Fruit fly (Drosophila melanogaster) whole organism, embryonic: Measurements from ENCODE around the gene CG43915.

Source experiments
- Blimp-1 ChIP-seq: fragments of 200-800 bp; sonication (Bioruptor generic); optimal IDR thresholded peaks from 3 replicates; lab custom pipeline; 2018; ENCODE audit warnings: missing biosample characterization, missing genetic modification characterization, mild to moderate bottlenecking, moderate library complexity, missing genetic modification reagents
- CG10267 ChIP-seq: fragments of 200-800 bp; sonication (Bioruptor generic); optimal IDR thresholded peaks from 2 replicates; lab custom pipeline; 2018; ENCODE audit warnings: missing biosample characterization, mild to moderate bottlenecking, missing genetic modification characterization, moderate library complexity
- CG10979 ChIP-seq: fragments of 200-800 bp; sonication (Bioruptor generic); optimal IDR thresholded peaks from 2 replicates; lab custom pipeline; 2018; ENCODE audit warnings: missing biosample characterization, mild to moderate bottlenecking, missing genetic modification characterization, moderate library complexity
- CG11456 ChIP-seq: fragments of 200-800 bp; sonication (Bioruptor generic); IDR thresholded peaks from 3 replicates; pipeline ENCODE4 v1.3.6; 2022; ENCODE audit warnings: missing biosample characterization, missing genetic modification characterization
- CG12236 ChIP-seq: fragments of 200-800 bp; sonication (Bioruptor generic); optimal IDR thresholded peaks from 2 replicates; lab custom pipeline; 2016; ENCODE audit warnings: missing biosample characterization, missing genetic modification characterization
- CG14441 ChIP-seq: fragments of 200-800 bp; sonication (Bioruptor generic); IDR thresholded peaks from 2 replicates; pipeline ENCODE4 v1.3.6; 2022; ENCODE audit warnings: missing biosample characterization, missing genetic modification characterization
- CG14710 ChIP-seq: fragments of 200-800 bp; sonication (Bioruptor generic); optimal IDR thresholded peaks from 3 replicates; lab custom pipeline; 2019; ENCODE audit warnings: missing biosample characterization, mild to moderate bottlenecking, missing genetic modification characterization, moderate library complexity
- CG1602 ChIP-seq: fragments of 200-800 bp; sonication (Bioruptor generic); optimal IDR thresholded peaks from 3 replicates; lab custom pipeline; 2016; ENCODE audit warnings: missing biosample characterization, missing genetic modification characterization
- CG17361 ChIP-seq: fragments of 200-800 bp; sonication (Bioruptor generic); IDR thresholded peaks from 3 replicates; pipeline ENCODE4 v1.3.6; 2022; ENCODE audit warnings: missing biosample characterization, missing genetic modification characterization
- CG2678 ChIP-seq: fragments of 200-800 bp; sonication (Bioruptor generic); optimal IDR thresholded peaks from 3 replicates; lab custom pipeline; 2019; ENCODE audit warnings: missing biosample characterization, mild to moderate bottlenecking, missing genetic modification characterization, moderate library complexity
- CG31441 ChIP-seq: fragments of 200-800 bp; sonication (Bioruptor generic); IDR thresholded peaks from 2 replicates; pipeline ENCODE4 v1.3.6; 2022; ENCODE audit warnings: missing biosample characterization, missing genetic modification characterization
- CG3163 ChIP-seq: fragments of 200-800 bp; sonication (Bioruptor generic); optimal IDR thresholded peaks from 3 replicates; lab custom pipeline; 2016; ENCODE audit warnings: missing biosample characterization, missing genetic modification characterization
- CG32767 ChIP-seq: fragments of 200-800 bp; sonication (Bioruptor generic); IDR thresholded peaks from 2 replicates; pipeline ENCODE4 v1.3.6; 2022; ENCODE audit warnings: missing biosample characterization, missing genetic modification characterization
- CG34376 ChIP-seq: fragments of 200-800 bp; sonication (Bioruptor generic); optimal IDR thresholded peaks from 2 replicates; lab custom pipeline; 2018; ENCODE audit warnings: missing biosample characterization, mild to moderate bottlenecking, missing genetic modification characterization
- CG43689 ChIP-seq: fragments of 200-800 bp; sonication (Bioruptor generic); IDR thresholded peaks from 2 replicates; pipeline ENCODE4 v1.3.6; 2022; ENCODE audit warnings: missing biosample characterization, missing genetic modification characterization
- CG6654 ChIP-seq: fragments of 200-800 bp; sonication (Bioruptor generic); optimal IDR thresholded peaks from 2 replicates; lab custom pipeline; 2017; ENCODE audit warnings: missing biosample characterization, mild to moderate bottlenecking, missing genetic modification characterization
- CG6791 ChIP-seq: fragments of 200-800 bp; sonication (Bioruptor generic); IDR thresholded peaks from 3 replicates; pipeline ENCODE4 v1.3.6; 2022; ENCODE audit warnings: missing biosample characterization, missing genetic modification characterization; ENCODE audit not compliant: partially characterized antibody
- CG7839 ChIP-seq: fragments of 200-800 bp; sonication (Bioruptor generic); optimal IDR thresholded peaks from 3 replicates; lab custom pipeline; 2018; ENCODE audit warnings: missing biosample characterization, mild to moderate bottlenecking, missing genetic modification characterization, moderate library complexity
- CG8388 ChIP-seq: fragments of 200-800 bp; sonication (Bioruptor generic); optimal IDR thresholded peaks from 2 replicates; lab custom pipeline; 2019; ENCODE audit warnings: missing biosample characterization, mild to moderate bottlenecking, missing genetic modification characterization, moderate library complexity
- CG8765 ChIP-seq: fragments of 200-800 bp; sonication (Bioruptor generic); IDR thresholded peaks from 2 replicates; pipeline ENCODE4 v1.3.6; 2022; ENCODE audit warnings: missing biosample characterization, missing genetic modification characterization
- CG8924 ChIP-seq: fragments of 200-800 bp; optimal IDR thresholded peaks from 3 replicates; lab custom pipeline; 2019; ENCODE audit warnings: missing biosample characterization, mild to moderate bottlenecking, missing genetic modification characterization, moderate library complexity
- CG9727 ChIP-seq: fragments of 200-800 bp; sonication (Bioruptor generic); optimal IDR thresholded peaks from 3 replicates; lab custom pipeline; 2017; ENCODE audit warnings: missing biosample characterization, mild to moderate bottlenecking, missing genetic modification characterization
- CG9876 ChIP-seq: fragments of 200-800 bp; sonication (Bioruptor generic); optimal IDR thresholded peaks from 2 replicates; lab custom pipeline; 2016; ENCODE audit warnings: missing biosample characterization, missing genetic modification characterization
- Dbx ChIP-seq: fragments of 200-800 bp; sonication (Bioruptor generic); IDR thresholded peaks from 3 replicates; pipeline ENCODE4 v1.3.6; 2022; ENCODE audit warnings: missing biosample characterization, missing genetic modification characterization
- Dfd ChIP-seq, 2 experiments: fragments of >200 bp; optimal IDR thresholded peaks; 2 replicates each; lab custom pipeline; 2017; ENCODE audit warnings: missing biosample characterization in 2 of 2, missing genetic modification characterization in 2 of 2
- Dp ChIP-seq: fragments of 200-800 bp; sonication (Bioruptor generic); optimal IDR thresholded peaks from 2 replicates; lab custom pipeline; 2018; ENCODE audit warnings: missing biosample characterization, mild to moderate bottlenecking, missing genetic modification characterization, moderate library complexity
- Med ChIP-seq: fragments of 200-800 bp; sonication (Bioruptor generic); peaks from one replicate; lab custom pipeline; 2016; ENCODE audit warnings: missing biosample characterization, missing genetic modification characterization, mild to moderate bottlenecking, inconsistent platforms, moderate library complexity
- NFAT ChIP-seq: fragments of 200-800 bp; sonication (Bioruptor generic); IDR thresholded peaks from 2 replicates; pipeline ENCODE4 v1.3.6; 2022; ENCODE audit warnings: missing biosample characterization, missing genetic modification characterization
- NK7.1 ChIP-seq: fragments of 200-800 bp; sonication (Bioruptor generic); optimal IDR thresholded peaks from 3 replicates; lab custom pipeline; 2016; ENCODE audit warnings: missing biosample characterization, missing genetic modification characterization
- Neu2 ChIP-seq: fragments of 200-800 bp; sonication (Bioruptor generic); optimal IDR thresholded peaks from 3 replicates; lab custom pipeline; 2016; ENCODE audit warnings: missing biosample characterization, missing genetic modification characterization, borderline replicate concordance
- Pdp1 ChIP-seq, 2 experiments: fragments of 200-800 bp; sonication (Bioruptor generic); optimal IDR thresholded peaks; 3 replicates each; lab custom pipeline; 2016; ENCODE audit warnings: missing biosample characterization in 2 of 2, missing genetic modification characterization in 2 of 2, mild to moderate bottlenecking in 1 of 2, moderate library complexity in 1 of 2
- Ptx1 ChIP-seq: fragments of 200-800 bp; sonication (Bioruptor generic); IDR thresholded peaks from 2 replicates; pipeline ENCODE4 v1.3.6; 2022; ENCODE audit warnings: missing biosample characterization, missing genetic modification characterization
- ac ChIP-seq: fragments of 200-800 bp; sonication (Bioruptor generic); optimal IDR thresholded peaks from 3 replicates; lab custom pipeline; 2017; ENCODE audit warnings: missing biosample characterization, mild to moderate bottlenecking, missing genetic modification characterization
- ash1 ChIP-seq: fragments of 200-800 bp; sonication (Bioruptor generic); optimal IDR thresholded peaks from 2 replicates; lab custom pipeline; 2018; ENCODE audit warnings: missing biosample characterization, mild to moderate bottlenecking, missing genetic modification characterization
- chif ChIP-seq, 2 experiments: fragments of 200-800 bp; sonication (Bioruptor generic); optimal IDR thresholded peaks; 3 replicates each; lab custom pipeline; 2016; ENCODE audit warnings: missing biosample characterization in 2 of 2, missing genetic modification characterization in 2 of 2
- crol ChIP-seq: fragments of 200-800 bp; sonication (Bioruptor generic); IDR thresholded peaks from 2 replicates; pipeline ENCODE4 v1.3.6; 2022; ENCODE audit warnings: missing biosample characterization, missing genetic modification characterization
- dmrt11E ChIP-seq: fragments of 200-800 bp; sonication (Bioruptor generic); optimal IDR thresholded peaks from 3 replicates; lab custom pipeline; 2018; ENCODE audit warnings: missing biosample characterization, mild to moderate bottlenecking, missing genetic modification characterization, moderate library complexity
- emc ChIP-seq: fragments of 200-800 bp; sonication (Bioruptor generic); optimal IDR thresholded peaks from 2 replicates; lab custom pipeline; 2016; ENCODE audit warnings: missing biosample characterization, missing genetic modification characterization
- eyg ChIP-seq: fragments of 200-800 bp; sonication (Bioruptor generic); optimal IDR thresholded peaks from 3 replicates; lab custom pipeline; 2016; ENCODE audit warnings: missing biosample characterization, missing genetic modification characterization
- grau ChIP-seq: fragments of 200-800 bp; optimal IDR thresholded peaks from 3 replicates; lab custom pipeline; 2019; ENCODE audit warnings: missing biosample characterization, mild to moderate bottlenecking, missing genetic modification characterization, moderate library complexity
- lilli ChIP-seq: fragments of 200-800 bp; sonication (Bioruptor generic); optimal IDR thresholded peaks from 3 replicates; lab custom pipeline; 2016; ENCODE audit warnings: missing biosample characterization, missing genetic modification characterization
- lola ChIP-seq, 3 experiments: fragments of >200 bp in 2 of 3; fragments of 200-800 bp in 1 of 3; sonication (Bioruptor generic) in 1 of 3; optimal IDR thresholded peaks; 2 replicates each; lab custom pipeline; 2017 to 2019; ENCODE audit warnings: missing biosample characterization in 3 of 3, missing genetic modification characterization in 3 of 3, mild to moderate bottlenecking in 1 of 3, moderate library complexity in 1 of 3
- mld ChIP-seq: fragments of 200-800 bp; sonication (Bioruptor generic); IDR thresholded peaks from 3 replicates; pipeline ENCODE4 v1.3.6; 2022; ENCODE audit warnings: missing biosample characterization, missing genetic modification characterization; ENCODE audit not compliant: partially characterized antibody
- pita ChIP-seq: fragments of 200-800 bp; sonication (Bioruptor generic); optimal IDR thresholded peaks from 2 replicates; lab custom pipeline; 2017; ENCODE audit warnings: missing biosample characterization, mild to moderate bottlenecking, missing genetic modification characterization
- ro ChIP-seq: fragments of 200-800 bp; sonication (Bioruptor generic); IDR thresholded peaks from 2 replicates; pipeline ENCODE4 v1.3.6; 2022; ENCODE audit warnings: missing biosample characterization, missing genetic modification characterization
- salm ChIP-seq: fragments of 200-800 bp; sonication (Bioruptor generic); optimal IDR thresholded peaks from 2 replicates; lab custom pipeline; 2018; ENCODE audit warnings: missing biosample characterization, mild to moderate bottlenecking, missing genetic modification characterization
- sens ChIP-seq: fragments of 200-800 bp; sonication (Bioruptor generic); peaks from one replicate; lab custom pipeline; 2016; ENCODE audit warnings: missing biosample characterization, missing genetic modification characterization
- tap ChIP-seq: fragments of 200-800 bp; optimal IDR thresholded peaks from 3 replicates; lab custom pipeline; 2019; ENCODE audit warnings: missing biosample characterization, mild to moderate bottlenecking, missing genetic modification characterization, moderate library complexity
- unc-4 ChIP-seq: fragments of 200-800 bp; sonication (Bioruptor generic); IDR thresholded peaks from 2 replicates; pipeline ENCODE4 v1.3.6; 2022; ENCODE audit warnings: missing biosample characterization, missing genetic modification characterization; ENCODE audit not compliant: partially characterized antibody

Gene CG43915

DNA sequence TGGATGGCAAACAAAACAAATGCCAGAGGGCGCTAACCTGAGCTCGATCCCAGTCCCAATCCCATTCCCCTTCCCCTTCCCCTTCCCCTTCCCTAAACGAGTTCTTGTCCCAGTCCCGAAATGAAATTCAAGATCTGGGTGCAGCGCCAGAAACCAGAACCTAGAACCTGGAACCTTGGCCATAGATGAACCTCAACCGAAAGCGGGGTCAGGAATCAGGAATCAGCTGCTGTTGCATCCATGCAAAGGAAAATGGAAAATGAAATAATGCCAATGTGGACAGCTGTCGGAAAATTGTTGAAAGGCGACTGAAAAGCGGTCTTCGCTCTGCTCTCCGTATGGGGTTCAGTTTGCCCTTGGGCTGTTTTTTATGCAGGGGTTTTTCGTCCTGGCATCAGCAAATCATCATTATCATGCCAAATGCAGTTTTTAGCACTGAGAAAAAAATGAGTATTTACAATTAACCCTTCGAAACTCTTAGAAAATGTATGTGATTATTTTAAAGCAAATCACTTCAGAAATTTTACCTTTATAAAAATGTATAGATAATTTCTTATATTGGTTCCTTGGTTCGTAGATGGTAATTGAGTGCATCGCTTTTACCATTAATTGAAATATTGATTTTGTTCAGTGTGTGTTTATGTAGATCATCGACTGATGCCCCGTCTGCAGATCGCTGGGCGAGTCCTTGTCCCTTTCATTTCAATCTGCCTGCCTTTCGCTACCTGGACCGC lies 5.1 kb downstream of the CG43915 start (continued):
- TF ChIP-seq CG8388 (GFP tag; lab: Kevin White, UChicago) (peak; percentile 33), CG2678 (tag; lab: Kevin White, UChicago) (peak; percentile 11), salm (tag; lab: Kevin White, UChicago) (no peak), CG34376 (no peak), lola (GFP tag; optimal IDR thresholded peaks at IDR 0.05; lab: Kevin White, UChicago) (peak in 1 of 3 experiments; percentile 80), CG10267 (tag; lab: Kevin White, UChicago) (peak; percentile 64), Blimp-1 (GFP tag; lab: Kevin White, UChicago) (peak; percentile 40), ash1 (GFP tag; lab: Kevin White, UChicago) (no peak), CG31441 (GFP tag; lab: Robert Waterston, UW) (peak; percentile 56; the same call in 1 of the 2 replicates), ac (peak; percentile 40), CG12236 (GFP tag; lab: Kevin White, UChicago) (no peak), CG32767 (GFP tag; lab: Robert Waterston, UW) (no peak), crol (GFP tag; lab: Robert Waterston, UW) (peak; percentile 71), mld (GFP tag; lab: Robert Waterston, UW) (no peak), CG11456 (GFP tag; lab: Robert Waterston, UW) (no peak), unc-4 (no peak), dmrt11E (tag; lab: Kevin White, UChicago) (peak; percentile 90), Pdp1 (GFP tag; optimal IDR thresholded peaks at IDR 0.05; lab: Kevin White, UChicago) (no peak), CG6791 (GFP tag; lab: Robert Waterston, UW) (no peak), Neu2 (GFP tag; lab: Kevin White, UChicago) (no peak), CG43689 (GFP tag; lab: Robert Waterston, UW) (no peak), ro (GFP tag; lab: Robert Waterston, UW) (no peak), CG9876 (GFP tag; lab: Kevin White, UChicago) (no peak), lilli (no peak), CG14710 (peak; percentile 77), CG6654 (GFP tag; lab: Kevin White, UChicago) (no peak), NK7.1 (GFP tag; lab: Kevin White, UChicago) (no peak), CG3163 (GFP tag; lab: Kevin White, UChicago) (no peak), tap (tag; lab: Kevin White, UChicago) (no peak), CG9727 (GFP tag; lab: Kevin White, UChicago) (peak; percentile 78), eyg (GFP tag; lab: Kevin White, UChicago) (no peak), Dbx (GFP tag; lab: Robert Waterston, UW) (no peak), CG10979 (tag; lab: Kevin White, UChicago) (peak; percentile 76), Med (GFP tag; lab: Kevin White, UChicago) (no peak), CG8765 (GFP tag; lab: Robert Waterston, UW) (peak; percentile 52; the same call in 1 of the 2 replicates), CG14441 (GFP tag; lab: Robert Waterston, UW) (no peak), pita (no peak), chif (GFP tag; optimal IDR thresholded peaks at IDR 0.05; lab: Kevin White, UChicago) (peak in 1 of 2 experiments; percentile 56), NFAT (GFP tag; lab: Robert Waterston, UW) (no peak), CG1602 (GFP tag; lab: Kevin White, UChicago) (peak; percentile 5), CG8924 (tag; lab: Kevin White, UChicago) (peak; percentile 48), Dp (GFP tag; lab: Kevin White, UChicago) (no peak), CG7839 (tag; lab: Kevin White, UChicago) (peak; percentile 40), Ptx1 (GFP tag; lab: Robert Waterston, UW) (no peak), sens (GFP tag; lab: Kevin White, UChicago) (peak; percentile 85), emc (GFP tag; lab: Kevin White, UChicago) (no peak), grau (peak; percentile 38), Dfd (GFP tag; optimal IDR thresholded peaks at IDR 0.05; lab: Kevin White, UChicago) (no peak), CG17361 (GFP tag; lab: Robert Waterston, UW) (peak; percentile 54; the same call in 2 of the 3 replicates)
